Worm (Caenorhabditis elegans): Measurements from ENCODE around the gene C23G10.5.

DNA sequence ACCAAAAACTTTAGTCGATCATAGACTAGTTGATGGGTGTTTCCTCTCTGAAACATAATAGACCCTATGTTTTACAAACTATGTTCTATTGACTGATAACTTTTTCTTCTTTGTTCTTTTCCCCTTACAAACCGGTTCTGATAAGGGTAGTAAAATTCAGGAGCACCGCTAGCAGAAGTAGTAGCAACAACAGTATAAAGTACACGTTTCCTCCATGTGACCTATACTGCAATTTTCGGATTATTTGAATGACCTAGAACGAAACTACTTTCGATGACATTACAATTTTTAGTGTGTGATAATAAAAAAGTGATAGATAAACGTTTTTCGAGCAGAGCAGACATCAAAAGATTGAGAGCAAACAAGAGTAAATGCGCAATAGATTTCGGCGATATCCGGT is 10.6 kb upstream of the C23G10.5 start:
- TF ChIP-seq ama-1 (optimal IDR thresholded peaks at IDR 0.05), result no peak
- TF ChIP-seq R02D3.7 (tag; optimal IDR thresholded peaks at IDR 0.05), result no peak
- TF ChIP-seq snpc-4 (tag; optimal IDR thresholded peaks at IDR 0.05), result no peak
- peak; percentile 82 for TF ChIP-seq php-3 (GFP tag; IDR thresholded peaks at IDR 0.05)
- TF ChIP-seq nhr-42 (GFP tag; IDR thresholded peaks at IDR 0.05), result no peak
- TF ChIP-seq unc-130 (GFP tag; optimal IDR thresholded peaks at IDR 0.05), result no peak
- no peak for TF ChIP-seq nhr-76 (tag; optimal IDR thresholded peaks at IDR 0.05)
- peak in 1 of 2 experiments; percentile 64 for TF ChIP-seq mdl-1 (tag; optimal IDR thresholded peaks at IDR 0.05)
- no peak for TF ChIP-seq nhr-6 (tag; optimal IDR thresholded peaks at IDR 0.05)
- no peak for TF ChIP-seq nhr-237 (tag; optimal IDR thresholded peaks at IDR 0.05)
- TF ChIP-seq pqm-1 (tag; optimal IDR thresholded peaks at IDR 0.05), result peak; percentile 67
- no peak for TF ChIP-seq dmd-9 (GFP tag; IDR thresholded peaks at IDR 0.05)
- no peak for TF ChIP-seq dpl-1 (GFP tag; optimal IDR thresholded peaks at IDR 0.05)

Measured in whole organism, L4 larva.